Worm (Caenorhabditis elegans) whole organism, L4/young adult: Measurements from ENCODE around the gene hrg-3.

ENCODE experiments used
- W03F9.2 ChIP-seq: fragments of 150-350 bp; optimal IDR thresholded peaks from 2 replicates; lab custom pipeline; 2014; ENCODE audit warnings: missing biosample characterization, missing genetic modification characterization
- dao-5 ChIP-seq: sonication (generic microtip); optimal IDR thresholded peaks from 2 replicates; lab custom pipeline; 2016; ENCODE audit warnings: missing genotype, missing genetic modification characterization, moderate library complexity, missing compliant biosample characterization
- him-1 ChIP-seq: sonication (generic microtip); optimal IDR thresholded peaks from 2 replicates; lab custom pipeline; 2016; ENCODE audit warnings: missing genotype, missing genetic modification reagents, missing genetic modification characterization, missing compliant biosample characterization

The hrg-3 gene

DNA sequence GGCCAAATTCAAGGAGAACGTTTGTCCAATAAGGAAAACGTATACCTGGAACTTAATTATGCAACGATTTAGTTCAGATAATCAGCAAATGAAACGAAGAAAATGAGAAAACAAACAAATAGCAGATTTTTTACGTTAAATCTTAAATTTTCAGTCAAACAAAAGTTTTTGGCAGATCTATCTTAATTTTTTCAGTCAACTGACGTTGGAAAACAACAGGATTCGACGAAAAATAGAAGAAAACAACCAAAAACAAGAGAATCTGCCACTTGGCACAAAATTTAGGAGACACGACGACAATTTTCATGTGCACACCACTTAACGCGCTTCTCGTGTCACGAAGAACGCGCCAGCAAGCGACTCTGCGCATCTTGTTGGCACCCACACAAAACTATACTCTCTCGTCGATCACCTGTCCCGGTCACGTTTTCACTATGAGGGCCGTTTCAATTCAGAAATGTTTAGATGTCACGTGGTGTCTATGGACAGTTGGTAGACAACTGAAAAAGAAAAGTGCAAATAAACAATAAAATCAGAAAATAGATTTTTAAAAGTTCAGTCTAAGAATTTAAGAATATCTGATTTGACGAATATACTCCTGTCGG lies 33.5 kb downstream of the hrg-3 start, which contains the start of gene ztf-7:
Gene ztf-7 (minus strand): TSS at position 51 of the 605 bp plus-strand sequence.
- peak; percentile 96 for TF ChIP-seq W03F9.2
- no peak for TF ChIP-seq dao-5 (tag; lab: Kevin White, UChicago)
- TF ChIP-seq him-1, result peak; percentile 68

DNA sequence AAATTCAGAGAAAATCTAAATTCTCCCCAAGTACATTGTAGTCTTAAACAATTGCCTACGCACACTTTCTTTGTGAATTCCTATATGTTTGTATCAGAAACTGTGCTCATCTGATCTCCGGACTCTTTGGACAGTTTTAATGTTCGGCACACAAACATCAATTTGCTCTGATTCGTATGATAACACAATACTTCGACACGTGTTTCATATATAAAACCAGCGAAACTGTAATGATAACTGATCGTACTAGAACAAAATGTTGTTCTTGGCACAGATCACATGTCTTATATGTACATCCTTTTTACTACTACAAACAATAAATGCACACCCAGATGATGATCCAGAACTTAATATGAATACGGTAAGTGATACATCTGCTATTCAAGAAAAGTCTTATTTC lies 35.1 kb downstream of the hrg-3 start, which contains the start of gene lipl-2:
Gene lipl-2 (plus strand): TSS at position 236 of the 400 bp plus-strand sequence.
- no peak for TF ChIP-seq W03F9.2
- no peak for TF ChIP-seq dao-5 (tag; lab: Kevin White, UChicago)
- no peak for TF ChIP-seq him-1

ce11 chrV:9794997-9795396 lies 38.7 kb downstream of the hrg-3 start:
- TF ChIP-seq dao-5 (tag; lab: Kevin White, UChicago), result no peak
- no peak for TF ChIP-seq W03F9.2
- no peak for TF ChIP-seq him-1

DNA sequence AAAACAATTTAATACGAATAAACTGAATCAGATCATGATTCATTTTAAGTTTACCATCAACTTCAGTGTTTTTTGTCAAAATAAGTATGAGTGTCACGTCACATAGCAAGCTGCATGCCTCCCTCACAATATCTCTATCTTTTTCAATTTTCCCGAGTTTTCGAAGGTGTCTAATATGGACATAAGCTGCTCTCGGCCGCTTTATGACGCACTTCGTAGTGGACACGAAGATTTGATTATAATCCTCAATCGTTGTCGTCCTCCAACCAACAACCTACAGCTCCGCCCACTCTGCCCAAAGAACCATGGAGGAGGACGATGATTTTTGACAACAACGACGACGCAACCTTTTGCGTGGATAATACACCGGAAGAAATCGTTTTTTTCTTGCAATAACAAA lies 39.7 kb downstream of the hrg-3 start:
- TF ChIP-seq him-1 (no peak), W03F9.2 (no peak), dao-5 (tag; lab: Kevin White, UChicago) (no peak)

DNA sequence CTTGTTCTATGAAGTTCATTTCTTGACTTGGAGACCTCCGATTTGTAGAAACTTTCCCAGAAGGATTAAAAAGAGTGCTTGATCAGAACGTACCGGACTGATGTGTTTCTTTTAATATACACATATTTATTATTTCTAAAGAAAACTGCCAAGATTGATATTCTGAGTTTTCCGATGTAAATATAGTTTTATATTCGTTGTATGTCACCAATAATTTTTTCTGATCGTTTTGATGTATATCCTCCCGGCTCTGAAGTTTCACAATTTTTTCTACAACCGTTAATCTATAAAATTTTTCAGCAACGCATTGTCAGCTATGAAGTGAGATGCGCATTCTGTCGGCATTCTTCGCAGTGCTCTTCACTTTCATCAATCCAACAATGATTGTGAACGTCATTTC lies 40.3 kb downstream of the hrg-3 start, which contains the start of gene F46B6.9:
Gene F46B6.9 (plus strand): TSS at position 301 of the 400 bp plus-strand sequence.
- no peak for TF ChIP-seq W03F9.2

DNA sequence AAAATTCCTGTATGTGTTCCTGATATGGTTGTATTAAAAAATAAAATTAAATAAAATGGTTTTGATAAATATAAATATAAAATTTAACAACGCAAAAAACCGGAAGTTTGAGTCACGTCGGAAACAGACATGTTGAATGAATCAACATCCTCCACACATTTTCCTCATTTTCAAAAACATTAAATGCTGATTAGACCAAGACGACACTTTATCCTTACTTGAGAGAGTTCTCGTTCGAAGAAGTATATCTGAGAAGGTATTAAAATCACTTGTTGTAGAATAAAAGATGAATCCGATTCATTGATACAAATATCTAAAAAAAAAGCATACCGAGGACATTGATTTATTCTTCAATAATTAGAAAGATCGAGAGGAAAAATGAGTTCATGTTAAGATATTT lies 41.9 kb downstream of the hrg-3 start:
- TF ChIP-seq W03F9.2, result no peak

ce11 chrV:9799076-9799475 lies 42.8 kb downstream of the hrg-3 start, which contains the start of gene F46B6.13:
F46B6.13 (minus strand) TSS chrV:9799176.
- no peak for TF ChIP-seq him-1
- no peak for TF ChIP-seq W03F9.2

DNA sequence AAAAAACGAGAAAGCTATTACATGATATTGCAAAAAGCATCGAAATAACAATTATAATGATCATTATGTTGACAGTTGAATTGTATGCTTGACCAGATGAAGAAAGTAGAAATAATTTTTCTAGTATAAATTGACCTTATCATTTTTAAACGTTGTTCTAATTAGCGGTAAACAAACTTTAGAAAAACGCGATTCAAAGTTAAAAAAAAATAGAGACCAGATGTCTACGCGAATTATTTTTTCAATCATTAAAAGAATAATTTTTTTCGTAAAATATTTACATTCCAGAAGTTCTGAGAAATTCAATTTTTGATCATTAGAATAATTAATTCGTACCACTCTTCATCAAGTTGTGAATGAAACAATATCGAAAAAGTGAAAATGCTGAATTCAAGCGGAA lies 45.7 kb downstream of the hrg-3 start, which contains the start of gene F46B6.10:
Gene F46B6.10 (minus strand): TSS at position 101 of the 400 bp plus-strand sequence.
- TF ChIP-seq dao-5 (tag; lab: Kevin White, UChicago), result no peak
- no peak for TF ChIP-seq him-1
- TF ChIP-seq W03F9.2, result no peak

- no peak for TF ChIP-seq him-1
- no peak for TF ChIP-seq dao-5 (tag; lab: Kevin White, UChicago)
- TF ChIP-seq W03F9.2, result no peak
Measured at ce11 chrV:9803176-9803575, 46.9 kb downstream of the hrg-3 start, which contains the start of gene sru-39. sru-39 (plus strand) TSS chrV:9803476.

DNA sequence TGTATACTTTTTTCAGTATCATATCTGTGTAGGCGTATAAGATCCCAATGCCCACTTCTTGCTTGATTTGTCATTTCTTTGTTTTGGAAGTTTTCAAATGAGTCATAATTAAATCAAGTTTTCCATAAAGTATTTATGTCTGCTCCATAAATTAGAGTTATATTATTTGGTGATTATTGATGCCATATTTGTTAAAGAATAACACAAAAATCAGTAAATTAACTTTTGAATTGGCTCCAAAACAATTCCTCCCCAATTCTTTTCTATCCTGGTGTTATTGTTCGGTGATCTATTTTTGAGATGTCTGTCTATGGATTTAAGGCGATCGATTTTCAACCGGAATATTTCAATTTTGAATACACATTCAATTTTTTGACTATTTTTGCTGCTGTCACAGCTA lies 48.9 kb downstream of the hrg-3 start, which contains the start of gene sru-37:
Gene sru-37 (plus strand): TSS at position 301 of the 400 bp plus-strand sequence.
- TF ChIP-seq W03F9.2, result no peak
- no peak for TF ChIP-seq him-1
- no peak for TF ChIP-seq dao-5 (tag; lab: Kevin White, UChicago)
